Worm (Caenorhabditis elegans) whole organism, L4 larva: Measurements from ENCODE around the gene exc-15.

Source experiments
- ama-1 ChIP-seq: fragments of 150-350 bp; optimal IDR thresholded peaks from 2 replicates; lab custom pipeline; 2014; ENCODE audit warnings: inconsistent platforms, mixed read lengths
- egl-27 ChIP-seq: sonication (generic microtip); optimal IDR thresholded peaks from 3 replicates; lab custom pipeline; 2017; ENCODE audit warnings: missing biosample characterization, missing genetic modification reagents, missing genetic modification characterization
- skn-1 ChIP-seq: fragments of 150-350 bp; optimal IDR thresholded peaks from 2 replicates; lab custom pipeline; 2014; ENCODE audit warnings: missing biosample characterization, missing genetic modification characterization

- TF ChIP-seq egl-27 (tag; lab: Kevin White, UChicago) = no peak
- no peak for TF ChIP-seq skn-1 (tag; lab: Kevin White, UChicago)
- no peak for TF ChIP-seq ama-1
These were observed 16.0 kb downstream of the exc-15 start for ce11 chrV:4499156-4499808.
